Worm (Caenorhabditis elegans) whole organism, L2 larva: Measurements from ENCODE around the gene C04H4.1.

ENCODE experiments used
- R02D3.7 ChIP-seq: fragments of 150-350 bp; optimal IDR thresholded peaks from 2 replicates; lab custom pipeline; 2014; ENCODE audit warnings: missing biosample characterization, missing genetic modification characterization
- blmp-1 ChIP-seq: sonication (generic microtip); optimal IDR thresholded peaks from 2 replicates; lab custom pipeline; 2017; ENCODE audit warnings: missing genetic modification characterization, mild to moderate bottlenecking, missing compliant biosample characterization, antibody characterized with exemption, moderate library complexity; ENCODE audit not compliant: insufficient read depth
- lin-39 ChIP-seq: fragments of 150-350 bp; optimal IDR thresholded peaks from 2 replicates; lab custom pipeline; 2014; ENCODE audit warnings: missing biosample characterization, missing genetic modification reagents, missing genetic modification characterization
- nhr-11 ChIP-seq: fragments of 150-350 bp; optimal IDR thresholded peaks from 2 replicates; lab custom pipeline; 2014; ENCODE audit warnings: missing biosample characterization, missing genetic modification characterization
- nhr-12 ChIP-seq: fragments of 150-350 bp; optimal IDR thresholded peaks from 2 replicates; lab custom pipeline; 2014; ENCODE audit warnings: missing biosample characterization, missing genetic modification characterization
- nhr-129 ChIP-seq: fragments of 150-350 bp; optimal IDR thresholded peaks from 2 replicates; lab custom pipeline; 2014; ENCODE audit warnings: missing biosample characterization, missing genetic modification characterization
- nhr-25 ChIP-seq: fragments of 150-350 bp; sonication (generic microtip); optimal IDR thresholded peaks from 3 replicates; lab custom pipeline; 2014; ENCODE audit warnings: missing biosample characterization, missing genetic modification characterization
- unc-55 ChIP-seq: fragments of 150-350 bp; sonication (generic microtip); optimal IDR thresholded peaks from 3 replicates; lab custom pipeline; 2014; ENCODE audit warnings: missing biosample characterization, missing genetic modification reagents, missing genetic modification characterization
- zag-1 ChIP-seq: fragments of 150-350 bp; optimal IDR thresholded peaks from 2 replicates; lab custom pipeline; 2014; ENCODE audit warnings: missing biosample characterization, missing genetic modification characterization
- ztf-11 ChIP-seq: sonication (generic microtip); optimal IDR thresholded peaks from 2 replicates; lab custom pipeline; 2017; ENCODE audit warnings: missing biosample characterization, missing genetic modification characterization
- ztf-4 ChIP-seq: fragments of 150-350 bp; optimal IDR thresholded peaks from 2 replicates; lab custom pipeline; 2014; ENCODE audit warnings: missing biosample characterization, missing genetic modification characterization

DNA sequence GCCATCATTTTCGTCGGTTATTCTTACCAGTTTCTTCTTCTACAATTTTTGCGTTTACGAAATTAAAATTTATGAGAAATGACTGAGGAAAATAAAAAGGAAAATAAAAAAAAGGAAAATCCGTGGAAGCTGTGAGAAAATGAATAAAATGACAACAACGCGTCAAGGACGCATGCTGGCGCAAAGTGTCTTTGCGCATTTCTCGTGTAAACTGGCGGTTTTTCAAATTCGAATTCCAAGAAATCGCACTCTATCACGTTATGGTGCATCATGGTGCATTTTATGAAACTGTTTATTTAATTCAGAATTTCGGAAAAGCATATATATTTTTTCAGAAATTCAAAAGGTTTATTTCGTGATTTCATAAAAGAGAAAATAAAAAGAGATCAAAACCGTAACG, 13.5 kb upstream of the C04H4.1 start, which contains the start of gene dbt-1:
- TF ChIP-seq R02D3.7 (tag; lab: Kevin White, UChicago): peak; percentile 46
- TF ChIP-seq nhr-129 (tag; lab: Kevin White, UChicago): peak; percentile 84
- peak; percentile 81 for TF ChIP-seq nhr-25 (tag; lab: Kevin White, UChicago)
- TF ChIP-seq zag-1 (tag; lab: Kevin White, UChicago): no peak
- no peak for TF ChIP-seq ztf-11 (tag; lab: Kevin White, UChicago)
- TF ChIP-seq lin-39 (tag; lab: Kevin White, UChicago): no peak
- TF ChIP-seq ztf-4: peak; percentile 64
- TF ChIP-seq blmp-1: peak; percentile 51
- no peak for TF ChIP-seq nhr-11 (tag; lab: Kevin White, UChicago)
- peak; percentile 84 for TF ChIP-seq unc-55
- TF ChIP-seq nhr-12 (tag; lab: Kevin White, UChicago): no peak
